Fruit fly (Drosophila melanogaster): ENCODE data around the gene CG45075.

The CG45075 gene

DNA sequence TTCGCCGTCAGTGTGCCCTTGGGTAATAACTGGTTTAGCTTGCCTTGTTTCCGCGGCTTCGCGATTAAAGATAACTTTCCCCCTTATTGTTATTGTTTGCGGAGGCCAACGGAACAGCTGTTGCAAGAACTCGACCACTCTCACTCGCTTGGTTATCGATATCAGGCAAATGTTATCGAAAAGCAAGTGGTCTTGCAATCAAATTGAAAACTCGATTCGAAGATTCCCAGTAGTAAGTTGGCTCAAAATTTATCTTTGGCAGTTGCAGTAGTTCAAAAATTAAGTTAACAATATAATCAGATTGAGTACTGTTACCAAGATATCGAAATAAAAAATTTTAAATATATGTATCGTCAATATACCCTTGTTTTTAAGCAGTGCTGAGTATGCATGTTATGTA, 25.4 kb upstream of the CG45075 start, which contains the start of the genes Fbw5 and CG9147 (continued):
- TF ChIP-seq tup (GFP tag; optimal IDR thresholded peaks at IDR 0.05) (peak; percentile 99), grau (tag; optimal IDR thresholded peaks at IDR 0.05) (peak; percentile 99), CG9876 (GFP tag; optimal IDR thresholded peaks at IDR 0.05) (peak; percentile 98), toy (GFP tag; IDR thresholded peaks at IDR 0.05) (peak; percentile 97), tin (GFP tag; optimal IDR thresholded peaks at IDR 0.05) (peak; percentile 99), CG6175 (GFP tag; IDR thresholded peaks at IDR 0.05) (peak; percentile 98), CG1233 (GFP tag; optimal IDR thresholded peaks at IDR 0.05) (peak; percentile 99), ewg (GFP tag; optimal IDR thresholded peaks at IDR 0.05) (peak; percentile 99), CG12744 (GFP tag; optimal IDR thresholded peaks at IDR 0.05) (peak; percentile 99), Poxn (GFP tag; IDR thresholded peaks at IDR 0.05) (peak; percentile 99), CG11085 (GFP tag; IDR thresholded peaks at IDR 0.05) (peak; percentile 98), kni (GFP tag; optimal IDR thresholded peaks at IDR 0.05) (peak; percentile 70), CG10209 (GFP tag; optimal IDR thresholded peaks at IDR 0.05) (peak; percentile 100), CG16863 (GFP tag; optimal IDR thresholded peaks at IDR 0.05) (peak; percentile 99), Doc3 (GFP tag; IDR thresholded peaks at IDR 0.05; ENCODE audit: partially characterized antibody) (no peak; the same call in 2 of the 3 replicates), ttk (GFP tag; IDR thresholded peaks at IDR 0.05) (peak; percentile 100), CG15514 (GFP tag; optimal IDR thresholded peaks at IDR 0.05) (peak; percentile 95), CG10147 (GFP tag; optimal IDR thresholded peaks at IDR 0.05) (peak; percentile 99), Dip2 (GFP tag; IDR thresholded peaks at IDR 0.05) (peak; percentile 54), sisA (GFP tag; IDR thresholded peaks at IDR 0.05) (peak; percentile 100), CG43689 (GFP tag; IDR thresholded peaks at IDR 0.05) (peak; percentile 99), CG11695 (GFP tag; IDR thresholded peaks at IDR 0.05) (peak; percentile 100), Dip3 (GFP tag; optimal IDR thresholded peaks at IDR 0.05) (peak; percentile 99), mam (GFP tag; optimal IDR thresholded peaks at IDR 0.05) (peak; percentile 100), croc (GFP tag; conservative IDR thresholded peaks at IDR 0.05) (peak; percentile 99), CG31441 (GFP tag; IDR thresholded peaks at IDR 0.05) (peak; percentile 99), onecut (GFP tag; IDR thresholded peaks at IDR 0.05) (peak; percentile 99), CG10959 (GFP tag; IDR thresholded peaks at IDR 0.05) (peak; percentile 100), sd (tag; optimal IDR thresholded peaks at IDR 0.05) (peak; percentile 99), seq (GFP tag; IDR thresholded peaks at IDR 0.05) (peak; percentile 100), pfk (GFP tag; optimal IDR thresholded peaks at IDR 0.05) (peak; percentile 54), NC2β (GFP tag; optimal IDR thresholded peaks at IDR 0.05) (peak; percentile 99), yki (optimal IDR thresholded peaks at IDR 0.05) (no peak), Dll (GFP tag; IDR thresholded peaks at IDR 0.05; ENCODE audit: partially characterized antibody) (peak; percentile 65), Sry-β (GFP tag; optimal IDR thresholded peaks at IDR 0.05) (peak; percentile 75), stc (GFP tag; IDR thresholded peaks at IDR 0.05) (peak; percentile 99), tna (GFP tag; IDR thresholded peaks at IDR 0.05; ENCODE audit: partially characterized antibody) (peak; percentile 63), CG7963 (GFP tag; IDR thresholded peaks at IDR 0.05; ENCODE audit: partially characterized antibody) (peak; percentile 52; the same call in 1 of the 3 replicates), CG4707 (GFP tag; optimal IDR thresholded peaks at IDR 0.05) (peak; percentile 98), gem (tag; optimal IDR thresholded peaks at IDR 0.05) (peak; percentile 100), CG17568 (GFP tag; optimal IDR thresholded peaks at IDR 0.05) (peak; percentile 100), CG16815 (GFP tag; optimal IDR thresholded peaks at IDR 0.05) (peak; percentile 100), zfh1 (GFP tag; IDR thresholded peaks at IDR 0.05) (peak; percentile 100), Fer2 (tag; optimal IDR thresholded peaks at IDR 0.05) (peak; percentile 97), amos (GFP tag; IDR thresholded peaks at IDR 0.05; ENCODE audit: partially characterized antibody) (peak; percentile 52; the same call in 1 of the 2 replicates), Nf-YB (GFP tag; optimal IDR thresholded peaks at IDR 0.05) (peak; percentile 93), CG14050 (GFP tag; IDR thresholded peaks at IDR 0.05) (peak; percentile 100), Sox100B (GFP tag; optimal IDR thresholded peaks at IDR 0.05) (peak; percentile 99), en (GFP tag; optimal IDR thresholded peaks at IDR 0.05) (peak; percentile 99), E2f2 (GFP tag; IDR thresholded peaks at IDR 0.05) (peak; percentile 95)

Data from whole organism, embryonic.